Worm (Caenorhabditis elegans): Measurements from ENCODE around the gene cpsf-2.

Gene cpsf-2

DNA sequence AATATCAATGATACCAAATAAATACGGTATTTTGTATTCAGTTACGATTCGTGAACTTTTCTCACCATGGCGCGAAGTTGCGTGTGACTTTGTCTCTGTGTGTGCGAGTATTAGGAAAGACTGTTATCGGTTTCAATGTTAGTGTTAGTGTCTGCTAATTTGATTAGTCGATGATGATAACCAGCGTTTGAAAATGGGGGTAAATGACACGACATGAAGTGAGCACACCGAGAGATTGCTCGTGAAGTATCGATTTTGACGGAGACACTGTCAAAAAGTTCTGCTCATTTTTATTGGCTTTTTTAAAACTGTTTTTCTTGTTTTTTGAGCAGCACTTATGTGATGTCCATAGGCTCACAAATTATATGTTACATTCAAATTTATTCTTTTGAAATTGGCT, 19.4 kb downstream of the cpsf-2 start (continued):
- TF ChIP-seq K11D2.4 (GFP tag; IDR thresholded peaks at IDR 0.05) (no peak), chd-7 (tag; optimal IDR thresholded peaks at IDR 0.05) (peak; percentile 43), T07F8.4 (tag; optimal IDR thresholded peaks at IDR 0.05) (no peak), atf-7 (tag; optimal IDR thresholded peaks at IDR 0.05) (peak; percentile 40), attf-3 (GFP tag; conservative IDR thresholded peaks at IDR 0.05) (no peak), Y53F4B.3 (GFP tag; IDR thresholded peaks at IDR 0.05) (no peak), egl-18 (GFP tag; IDR thresholded peaks at IDR 0.05) (no peak), mes-4 (tag; optimal IDR thresholded peaks at IDR 0.05) (no peak), ztf-6 (GFP tag; IDR thresholded peaks at IDR 0.05) (no peak), snpc-4 (GFP tag; optimal IDR thresholded peaks at IDR 0.05) (no peak), snpc-4 (tag; optimal IDR thresholded peaks at IDR 0.05) (peak in 2 of 4 experiments; percentile 6 to 46), bed-1 (GFP tag; IDR thresholded peaks at IDR 0.05) (no peak), ceh-58 (GFP tag; IDR thresholded peaks at IDR 0.05) (no peak), tbp1 (GFP tag; optimal IDR thresholded peaks at IDR 0.05) (peak; percentile 45), ztf-18 (tag; optimal IDR thresholded peaks at IDR 0.05) (no peak), sdz-38 (tag; optimal IDR thresholded peaks at IDR 0.05) (no peak), C06A6.2 (GFP tag; conservative IDR thresholded peaks at IDR 0.05) (no peak), gei-17 (GFP tag; optimal IDR thresholded peaks at IDR 0.05) (no peak), dpl-1 (GFP tag; optimal IDR thresholded peaks at IDR 0.05) (no peak), D2030.7 (GFP tag; IDR thresholded peaks at IDR 0.05) (no peak), ztf-26 (tag; optimal IDR thresholded peaks at IDR 0.05) (no peak), ztf-28 (GFP tag; IDR thresholded peaks at IDR 0.05) (no peak), fkh-3 (tag; optimal IDR thresholded peaks at IDR 0.05) (no peak), ceh-91 (GFP tag; IDR thresholded peaks at IDR 0.05) (no peak), madf-10 (tag; optimal IDR thresholded peaks at IDR 0.05) (no peak), unc-62 (GFP tag; optimal IDR thresholded peaks at IDR 0.05) (no peak), Y95B8A.8 (GFP tag; IDR thresholded peaks at IDR 0.05) (0 out of 2 replicates have a peak, but pooled peaks have one; percentile 42), aptf-2 (GFP tag; conservative IDR thresholded peaks at IDR 0.05) (no peak), B0035.1 (tag; optimal IDR thresholded peaks at IDR 0.05) (no peak), Y53G8AR.9 (GFP tag; conservative IDR thresholded peaks at IDR 0.05) (peak; percentile 76), Y56A3A.18 (GFP tag; IDR thresholded peaks at IDR 0.05) (0 out of 2 replicates have a peak, but pooled peaks have one; percentile 54), him-1 (tag; optimal IDR thresholded peaks at IDR 0.05) (peak; percentile 76), lin-26 (GFP tag; IDR thresholded peaks at IDR 0.05) (peak; percentile 50; the same call in 1 of the 2 replicates), ceh-40 (GFP tag; IDR thresholded peaks at IDR 0.05) (0 out of 2 replicates have a peak, but pooled peaks have one; percentile 45), dox-1 (GFP tag; IDR thresholded peaks at IDR 0.05) (no peak; the same call in 1 of the 2 replicates), egl-44 (GFP tag; IDR thresholded peaks at IDR 0.05) (no peak), ets-4 (GFP tag; optimal IDR thresholded peaks at IDR 0.05) (peak; percentile 73), nfya-2 (GFP tag; IDR thresholded peaks at IDR 0.05) (no peak), hmg-1.2 (GFP tag; IDR thresholded peaks at IDR 0.05) (0 out of 2 replicates have a peak, but pooled peaks have one; percentile 31), ztf-3 (GFP tag; optimal IDR thresholded peaks at IDR 0.05) (no peak), ceh-79 (tag; optimal IDR thresholded peaks at IDR 0.05) (no peak), F37B4.10 (GFP tag; IDR thresholded peaks at IDR 0.05) (no peak), let-526 (GFP tag; IDR thresholded peaks at IDR 0.05) (no peak), F33H1.4 (GFP tag; IDR thresholded peaks at IDR 0.05) (0 out of 2 replicates have a peak, but pooled peaks have one; percentile 21), lin-35 (GFP tag; optimal IDR thresholded peaks at IDR 0.05) (no peak), nhr-120 (GFP tag; IDR thresholded peaks at IDR 0.05) (no peak), hrde-1 (tag; optimal IDR thresholded peaks at IDR 0.05; ENCODE audit: borderline replicate concordance) (peak; percentile 82), tlf-1 (GFP tag; optimal IDR thresholded peaks at IDR 0.05) (peak; percentile 71), ztf-25 (GFP tag; IDR thresholded peaks at IDR 0.05) (0 out of 2 replicates have a peak, but pooled peaks have one; percentile 59), F23B12.7 (tag; optimal IDR thresholded peaks at IDR 0.05; ENCODE audit: insufficient read depth) (no peak)
